Fruit fly (Drosophila melanogaster) whole organism, embryonic: ENCODE data around the gene Nadsyn.

ENCODE experiments used
- ATbp ChIP-seq: fragments of 200-800 bp; sonication (Bioruptor generic); optimal IDR thresholded peaks from 2 replicates; lab custom pipeline; 2017; ENCODE audit warnings: missing biosample characterization, mild to moderate bottlenecking, missing genetic modification characterization, missing genetic modification reagents
- Aef1 ChIP-seq: fragments of 200-800 bp; sonication (Bioruptor generic); IDR thresholded peaks from 3 replicates; pipeline ENCODE4 v1.3.6; 2022; ENCODE audit warnings: missing biosample characterization, missing genetic modification characterization
- B-H1 ChIP-seq: fragments of 200-800 bp; sonication (Bioruptor generic); IDR thresholded peaks from 3 replicates; pipeline ENCODE4 v1.3.6; 2022; ENCODE audit warnings: missing biosample characterization, missing genetic modification characterization
- CG10565 ChIP-seq: fragments of 200-800 bp; sonication (Bioruptor generic); optimal IDR thresholded peaks from 3 replicates; lab custom pipeline; 2016; ENCODE audit warnings: missing biosample characterization, mild to moderate bottlenecking, missing genetic modification characterization
- CG10979 ChIP-seq: fragments of 200-800 bp; sonication (Bioruptor generic); optimal IDR thresholded peaks from 2 replicates; lab custom pipeline; 2018; ENCODE audit warnings: missing biosample characterization, mild to moderate bottlenecking, missing genetic modification characterization, moderate library complexity
- CG11723 ChIP-seq: fragments of 200-800 bp; sonication (Bioruptor generic); optimal IDR thresholded peaks from 2 replicates; lab custom pipeline; 2017; ENCODE audit warnings: missing biosample characterization, mild to moderate bottlenecking, missing genetic modification characterization
- CG12391 ChIP-seq: fragments of 200-800 bp; sonication (Bioruptor generic); optimal IDR thresholded peaks from 3 replicates; lab custom pipeline; 2018; ENCODE audit warnings: missing biosample characterization, mild to moderate bottlenecking, missing genetic modification characterization, moderate library complexity
- CG12769 ChIP-seq: fragments of 200-800 bp; sonication (Bioruptor generic); optimal IDR thresholded peaks from 2 replicates; lab custom pipeline; 2019; ENCODE audit warnings: missing biosample characterization, mild to moderate bottlenecking, missing genetic modification characterization, moderate library complexity
- CG15479 ChIP-seq: fragments of 200-800 bp; sonication (Bioruptor generic); optimal IDR thresholded peaks from 3 replicates; lab custom pipeline; 2019; ENCODE audit warnings: missing biosample characterization, mild to moderate bottlenecking, missing genetic modification characterization, moderate library complexity
- CG15514 ChIP-seq: fragments of 200-800 bp; sonication (Bioruptor generic); optimal IDR thresholded peaks from 3 replicates; lab custom pipeline; 2017; ENCODE audit warnings: missing biosample characterization, missing genetic modification characterization, mild to moderate bottlenecking, moderate library complexity, missing genetic modification reagents
- CG1602 ChIP-seq: fragments of 200-800 bp; sonication (Bioruptor generic); optimal IDR thresholded peaks from 3 replicates; lab custom pipeline; 2016; ENCODE audit warnings: missing biosample characterization, missing genetic modification characterization
- CG16815 ChIP-seq: fragments of 200-800 bp; sonication (Bioruptor generic); optimal IDR thresholded peaks from 3 replicates; lab custom pipeline; 2017; ENCODE audit warnings: missing biosample characterization, mild to moderate bottlenecking, missing genetic modification characterization
- CG17361 ChIP-seq: fragments of 200-800 bp; sonication (Bioruptor generic); IDR thresholded peaks from 3 replicates; pipeline ENCODE4 v1.3.6; 2022; ENCODE audit warnings: missing biosample characterization, missing genetic modification characterization
- CG17612 ChIP-seq: fragments of 200-800 bp; sonication (Bioruptor generic); IDR thresholded peaks from 2 replicates; pipeline ENCODE4 v1.3.6; 2022; ENCODE audit warnings: missing biosample characterization, missing genetic modification characterization
- CG1832 ChIP-seq: fragments of 200-800 bp; sonication (Bioruptor generic); optimal IDR thresholded peaks from 2 replicates; lab custom pipeline; 2017; ENCODE audit warnings: missing biosample characterization, mild to moderate bottlenecking, missing genetic modification characterization, inconsistent platforms
- CG18599 ChIP-seq: fragments of 200-800 bp; sonication (Bioruptor generic); optimal IDR thresholded peaks from 3 replicates; lab custom pipeline; 2017; ENCODE audit warnings: missing biosample characterization, missing genetic modification characterization, mild to moderate bottlenecking, moderate library complexity, missing genetic modification reagents
- CG2116 ChIP-seq: fragments of 200-800 bp; sonication (Bioruptor generic); optimal IDR thresholded peaks from 3 replicates; lab custom pipeline; 2018; ENCODE audit warnings: missing biosample characterization, mild to moderate bottlenecking, missing genetic modification characterization
- CG2202 ChIP-seq: fragments of 200-800 bp; sonication (Bioruptor generic); optimal IDR thresholded peaks from 2 replicates; lab custom pipeline; 2018; ENCODE audit warnings: missing biosample characterization, mild to moderate bottlenecking, missing genetic modification characterization
- CG2889 ChIP-seq: fragments of 200-800 bp; sonication (Bioruptor generic); IDR thresholded peaks from 3 replicates; pipeline ENCODE4 v1.3.6; 2022; ENCODE audit warnings: missing biosample characterization, missing genetic modification characterization
- CG3847 ChIP-seq: fragments of 200-800 bp; sonication (Bioruptor generic); IDR thresholded peaks from 2 replicates; pipeline ENCODE4 v1.3.6; 2022; ENCODE audit warnings: missing biosample characterization, missing genetic modification characterization
- CG4707 ChIP-seq: fragments of 200-800 bp; sonication (Bioruptor generic); optimal IDR thresholded peaks from 2 replicates; lab custom pipeline; 2018; ENCODE audit warnings: missing biosample characterization, mild to moderate bottlenecking, missing genetic modification characterization, moderate library complexity
- CG5953 ChIP-seq: fragments of 200-800 bp; sonication (Bioruptor generic); IDR thresholded peaks from 2 replicates; pipeline ENCODE4 v1.3.6; 2022; ENCODE audit warnings: missing biosample characterization, missing genetic modification characterization
- CG7372 ChIP-seq: fragments of 200-800 bp; sonication (Bioruptor generic); IDR thresholded peaks from 2 replicates; pipeline ENCODE4 v1.3.6; 2022; ENCODE audit warnings: missing biosample characterization, missing genetic modification characterization
- CG7963 ChIP-seq: fragments of 200-800 bp; sonication (Bioruptor generic); IDR thresholded peaks from 3 replicates; pipeline ENCODE4 v1.3.6; 2022; ENCODE audit warnings: missing biosample characterization, missing genetic modification characterization; ENCODE audit not compliant: partially characterized antibody
- Chrac-16 ChIP-seq: fragments of 200-800 bp; sonication (Bioruptor generic); optimal IDR thresholded peaks from 3 replicates; lab custom pipeline; 2016; ENCODE audit warnings: missing biosample characterization, missing genetic modification characterization
- E2f2 ChIP-seq: fragments of 200-800 bp; sonication (Bioruptor generic); IDR thresholded peaks from 2 replicates; pipeline ENCODE4 v1.3.6; 2022; ENCODE audit warnings: missing biosample characterization, missing genetic modification characterization
- Elba2 ChIP-seq: fragments of 200-800 bp; sonication (Bioruptor generic); optimal IDR thresholded peaks from 3 replicates; lab custom pipeline; 2016; ENCODE audit warnings: missing biosample characterization, missing genetic modification characterization
- Ets97D ChIP-seq: fragments of 200-800 bp; sonication (Bioruptor generic); optimal IDR thresholded peaks from 3 replicates; lab custom pipeline; 2016; ENCODE audit warnings: missing biosample characterization, missing genetic modification characterization
- HLH54F ChIP-seq: fragments of 200-800 bp; sonication (Bioruptor generic); optimal IDR thresholded peaks from 3 replicates; lab custom pipeline; 2016; ENCODE audit warnings: missing biosample characterization, missing genetic modification characterization
- HLHmδ ChIP-seq: fragments of 200-800 bp; sonication (Bioruptor generic); optimal IDR thresholded peaks from 2 replicates; lab custom pipeline; 2018; ENCODE audit warnings: missing biosample characterization, mild to moderate bottlenecking, missing genetic modification characterization, moderate library complexity
- Hr39 ChIP-seq: fragments of >200 bp; optimal IDR thresholded peaks from 2 replicates; lab custom pipeline; 2017
- Poxn ChIP-seq: fragments of 200-800 bp; sonication (Bioruptor generic); IDR thresholded peaks from 2 replicates; pipeline ENCODE4 v1.3.6; 2022; ENCODE audit warnings: missing biosample characterization, missing genetic modification characterization
- Scr ChIP-seq: fragments of 200-800 bp; sonication (Bioruptor generic); IDR thresholded peaks from 2 replicates; pipeline ENCODE4 v1.3.6; 2022; ENCODE audit warnings: missing biosample characterization, missing genetic modification characterization; ENCODE audit not compliant: partially characterized antibody
- Six4 ChIP-seq: fragments of 200-800 bp; sonication (Bioruptor generic); optimal IDR thresholded peaks from 2 replicates; lab custom pipeline; 2016; ENCODE audit warnings: missing biosample characterization, missing genetic modification characterization
- Xbp1 ChIP-seq: fragments of 200-800 bp; sonication (Bioruptor generic); optimal IDR thresholded peaks from 3 replicates; lab custom pipeline; 2016; ENCODE audit warnings: missing biosample characterization, mild to moderate bottlenecking, missing genetic modification characterization
- ac ChIP-seq: fragments of 200-800 bp; sonication (Bioruptor generic); optimal IDR thresholded peaks from 3 replicates; lab custom pipeline; 2017; ENCODE audit warnings: missing biosample characterization, mild to moderate bottlenecking, missing genetic modification characterization
- ash1 ChIP-seq: fragments of 200-800 bp; sonication (Bioruptor generic); optimal IDR thresholded peaks from 2 replicates; lab custom pipeline; 2018; ENCODE audit warnings: missing biosample characterization, mild to moderate bottlenecking, missing genetic modification characterization
- br ChIP-seq: fragments of >200 bp; optimal IDR thresholded peaks from 2 replicates; lab custom pipeline; 2017
- dati ChIP-seq: fragments of 200-800 bp; sonication (Bioruptor generic); IDR thresholded peaks from 2 replicates; pipeline ENCODE4 v1.3.6; 2022; ENCODE audit warnings: missing biosample characterization, missing genetic modification characterization
- dmrt11E ChIP-seq: fragments of 200-800 bp; sonication (Bioruptor generic); optimal IDR thresholded peaks from 3 replicates; lab custom pipeline; 2018; ENCODE audit warnings: missing biosample characterization, mild to moderate bottlenecking, missing genetic modification characterization, moderate library complexity
- gfzf ChIP-seq: fragments of 200-800 bp; sonication (Bioruptor generic); optimal IDR thresholded peaks from 2 replicates; lab custom pipeline; 2016; ENCODE audit warnings: missing biosample characterization, mild to moderate bottlenecking, missing genetic modification characterization, moderate library complexity
- knrl ChIP-seq: fragments of 200-800 bp; sonication (Bioruptor generic); IDR thresholded peaks from 3 replicates; pipeline ENCODE4 v1.3.6; 2022; ENCODE audit warnings: missing biosample characterization, missing genetic modification characterization; ENCODE audit not compliant: partially characterized antibody
- mld ChIP-seq: fragments of 200-800 bp; sonication (Bioruptor generic); IDR thresholded peaks from 3 replicates; pipeline ENCODE4 v1.3.6; 2022; ENCODE audit warnings: missing biosample characterization, missing genetic modification characterization; ENCODE audit not compliant: partially characterized antibody
- nmo ChIP-seq: fragments of 200-800 bp; sonication (Bioruptor generic); optimal IDR thresholded peaks from 2 replicates; lab custom pipeline; 2018; ENCODE audit warnings: missing biosample characterization, mild to moderate bottlenecking, missing genetic modification characterization, moderate library complexity
- onecut ChIP-seq: fragments of 200-800 bp; sonication (Bioruptor generic); IDR thresholded peaks from 2 replicates; pipeline ENCODE4 v1.3.6; 2022; ENCODE audit warnings: missing biosample characterization, missing genetic modification characterization
- row ChIP-seq: fragments of 200-800 bp; sonication (Bioruptor generic); IDR thresholded peaks from 3 replicates; pipeline ENCODE4 v1.3.6; 2022; ENCODE audit warnings: missing biosample characterization, missing genetic modification characterization
- sens ChIP-seq: fragments of 200-800 bp; sonication (Bioruptor generic); peaks from one replicate; lab custom pipeline; 2016; ENCODE audit warnings: missing biosample characterization, missing genetic modification characterization
- tup ChIP-seq: fragments of 200-800 bp; sonication (Bioruptor generic); optimal IDR thresholded peaks from 2 replicates; lab custom pipeline; 2016; ENCODE audit warnings: missing biosample characterization, mild to moderate bottlenecking, missing genetic modification characterization, moderate library complexity
- wdn ChIP-seq: fragments of 200-800 bp; sonication (Bioruptor generic); IDR thresholded peaks from 2 replicates; pipeline ENCODE4 v1.3.6; 2022; ENCODE audit warnings: missing biosample characterization, missing genetic modification characterization
- wor ChIP-seq: fragments of 200-800 bp; sonication (Bioruptor generic); IDR thresholded peaks from 2 replicates; pipeline ENCODE4 v1.3.6; 2022; ENCODE audit warnings: missing biosample characterization, missing genetic modification characterization
- yki ChIP-seq: fragments of >200 bp; optimal IDR thresholded peaks from 3 replicates; lab custom pipeline; 2018

The Nadsyn gene

dm6 chrX:13762372-13762883 lies 44.3 kb upstream of the Nadsyn start, which contains the start of gene rdgB (continued):
- TF ChIP-seq CG3847 (GFP tag; lab: Robert Waterston, UW): peak; percentile 70
- TF ChIP-seq CG1602 (GFP tag; lab: Kevin White, UChicago): peak; percentile 75
- TF ChIP-seq dmrt11E (tag; lab: Kevin White, UChicago): peak; percentile 50
- peak; percentile 48 for TF ChIP-seq CG2116 (GFP tag; lab: Kevin White, UChicago)
- no peak for TF ChIP-seq CG1832
- no peak for TF ChIP-seq br
- peak; percentile 87 for TF ChIP-seq CG18599
- TF ChIP-seq wor: peak; percentile 67
- peak; percentile 67 for TF ChIP-seq CG12769 (tag; lab: Kevin White, UChicago)
- no peak for TF ChIP-seq tup (GFP tag; lab: Kevin White, UChicago)
- TF ChIP-seq CG17361: peak; percentile 94
- peak; percentile 70 for TF ChIP-seq CG16815 (GFP tag; lab: Kevin White, UChicago)
- no peak for TF ChIP-seq Hr39 (lab: Kevin White, UChicago)
- TF ChIP-seq E2f2 (GFP tag; lab: Robert Waterston, UW): peak; percentile 44; the same call in 1 of the 2 replicates
- TF ChIP-seq mld: no peak
- peak; percentile 68 for TF ChIP-seq CG7372 (GFP tag; lab: Robert Waterston, UW)
- TF ChIP-seq B-H1 (GFP tag; lab: Robert Waterston, UW): peak; percentile 15; the same call in 1 of the 3 replicates
- TF ChIP-seq Six4: peak; percentile 51
- no peak; the same call in 1 of the 2 replicates for TF ChIP-seq Poxn (GFP tag; lab: Robert Waterston, UW)
- TF ChIP-seq knrl (GFP tag; lab: Robert Waterston, UW): no peak; the same call in 2 of the 3 replicates
- TF ChIP-seq Aef1 (GFP tag; lab: Robert Waterston, UW): peak; percentile 67
- TF ChIP-seq CG10565 (GFP tag; lab: Kevin White, UChicago): no peak
- TF ChIP-seq CG7963 (GFP tag; lab: Robert Waterston, UW): no peak
- TF ChIP-seq ATbp (GFP tag; lab: Kevin White, UChicago): peak; percentile 85
- no peak for TF ChIP-seq HLHmδ (GFP tag; lab: Kevin White, UChicago)
- no peak for TF ChIP-seq CG17612 (GFP tag; lab: Robert Waterston, UW)
- TF ChIP-seq ash1 (GFP tag; lab: Kevin White, UChicago): no peak
- peak; percentile 22 for TF ChIP-seq HLH54F (GFP tag; lab: Kevin White, UChicago)
- TF ChIP-seq CG10979 (tag; lab: Kevin White, UChicago): peak; percentile 81
- TF ChIP-seq CG4707 (GFP tag; lab: Kevin White, UChicago): no peak
- TF ChIP-seq CG2889 (GFP tag; lab: Robert Waterston, UW): 0 out of 3 replicates have a peak, but pooled peaks have one; percentile 39
- no peak for TF ChIP-seq Ets97D
- TF ChIP-seq sens (GFP tag; lab: Kevin White, UChicago): peak; percentile 65
- TF ChIP-seq CG15479 (GFP tag; lab: Kevin White, UChicago): no peak
- peak; percentile 82 for TF ChIP-seq CG12391
- TF ChIP-seq CG2202 (tag; lab: Kevin White, UChicago): no peak
- TF ChIP-seq CG15514 (GFP tag; lab: Kevin White, UChicago): peak; percentile 98
- no peak for TF ChIP-seq gfzf (GFP tag; lab: Kevin White, UChicago)
- peak; percentile 95 for TF ChIP-seq row
- peak; percentile 55 for TF ChIP-seq onecut (GFP tag; lab: Robert Waterston, UW)
- no peak for TF ChIP-seq wdn (GFP tag; lab: Robert Waterston, UW)
- peak; percentile 81 for TF ChIP-seq Xbp1 (GFP tag; lab: Kevin White, UChicago)
- peak; percentile 62 for TF ChIP-seq Chrac-16 (GFP tag; lab: Kevin White, UChicago)
- TF ChIP-seq ac (GFP tag; lab: Kevin White, UChicago): no peak
- TF ChIP-seq nmo: peak; percentile 88
- no peak for TF ChIP-seq yki (lab: Kevin White, UChicago)
- TF ChIP-seq CG5953 (GFP tag; lab: Robert Waterston, UW): no peak; the same call in 1 of the 2 replicates
- TF ChIP-seq CG11723 (GFP tag; lab: Kevin White, UChicago): peak; percentile 72
- TF ChIP-seq Elba2: no peak
- 0 out of 2 replicates have a peak, but pooled peaks have one; percentile 2 for TF ChIP-seq dati (GFP tag; lab: Robert Waterston, UW)
- no peak for TF ChIP-seq Scr (GFP tag; lab: Robert Waterston, UW)
